Fruit fly (Drosophila melanogaster) whole organism, pupa: ENCODE data around the gene shep.

ENCODE experiments used
- CG10348 ChIP-seq: fragments of 200-800 bp; sonication (Bioruptor generic); IDR thresholded peaks from 2 replicates; pipeline ENCODE4 v1.3.6; 2022; ENCODE audit warnings: missing biosample characterization, missing genetic modification characterization
- CG12605 ChIP-seq: fragments of 200-800 bp; sonication (Bioruptor generic); IDR thresholded peaks from 2 replicates; pipeline ENCODE4 v1.3.6; 2022; ENCODE audit warnings: missing biosample characterization, missing genetic modification characterization
- CG13204 ChIP-seq: fragments of 200-800 bp; sonication (Bioruptor generic); optimal IDR thresholded peaks from 2 replicates; lab custom pipeline; 2018; ENCODE audit warnings: missing biosample characterization, mild to moderate bottlenecking, missing genetic modification characterization, moderate library complexity
- CG14655 ChIP-seq: fragments of 200-800 bp; sonication (Bioruptor generic); optimal IDR thresholded peaks from 3 replicates; lab custom pipeline; 2017; ENCODE audit warnings: mild to moderate bottlenecking, missing biosample characterization, missing genetic modification reagents, missing genetic modification characterization
- CG15710 ChIP-seq: fragments of 200-800 bp; sonication (Bioruptor generic); optimal IDR thresholded peaks from 2 replicates; lab custom pipeline; 2018; ENCODE audit warnings: missing biosample characterization, mild to moderate bottlenecking, missing genetic modification characterization, moderate library complexity
- CG17806 ChIP-seq: fragments of 200-800 bp; sonication (Bioruptor generic); optimal IDR thresholded peaks from 2 replicates; lab custom pipeline; 2018; ENCODE audit warnings: missing biosample characterization, mild to moderate bottlenecking, missing genetic modification characterization, moderate library complexity
- CG32121 ChIP-seq: fragments of 200-800 bp; sonication (Bioruptor generic); IDR thresholded peaks from 2 replicates; pipeline ENCODE4 v1.3.6; 2022; ENCODE audit warnings: missing biosample characterization, missing genetic modification characterization
- CG34367 ChIP-seq: fragments of 200-800 bp; sonication (Bioruptor generic); optimal IDR thresholded peaks from 2 replicates; lab custom pipeline; 2018; ENCODE audit warnings: missing biosample characterization, mild to moderate bottlenecking, missing genetic modification characterization
- CG4496 ChIP-seq: fragments of 200-800 bp; sonication (Bioruptor generic); IDR thresholded peaks from 3 replicates; pipeline ENCODE4 v1.3.6; 2022; ENCODE audit warnings: missing biosample characterization, missing genetic modification characterization
- CG8159 ChIP-seq: fragments of 200-800 bp; sonication (Bioruptor generic); optimal IDR thresholded peaks from 3 replicates; lab custom pipeline; 2018; ENCODE audit warnings: missing biosample characterization, mild to moderate bottlenecking, missing genetic modification characterization, moderate library complexity
- CG8301 ChIP-seq: fragments of 200-800 bp; sonication (Bioruptor generic); optimal IDR thresholded peaks from 2 replicates; lab custom pipeline; 2018; ENCODE audit warnings: missing biosample characterization, mild to moderate bottlenecking, missing genetic modification characterization
- CG9948 ChIP-seq: fragments of 200-800 bp; sonication (Bioruptor generic); optimal IDR thresholded peaks from 2 replicates; lab custom pipeline; 2018; ENCODE audit warnings: missing biosample characterization, mild to moderate bottlenecking, missing genetic modification characterization, moderate library complexity
- D1 ChIP-seq: fragments of 200-800 bp; sonication (Bioruptor generic); optimal IDR thresholded peaks from 2 replicates; lab custom pipeline; 2018; ENCODE audit warnings: missing biosample characterization, mild to moderate bottlenecking, missing genetic modification characterization, moderate library complexity
- EcR ChIP-seq: fragments of 200-800 bp; sonication (Bioruptor generic); optimal IDR thresholded peaks from 3 replicates; lab custom pipeline; 2019; ENCODE audit warnings: missing biosample characterization, missing genetic modification characterization, mild to moderate bottlenecking, moderate library complexity, missing genetic modification reagents
- Ets98B ChIP-seq: fragments of 200-800 bp; sonication (Bioruptor generic); IDR thresholded peaks from 2 replicates; pipeline ENCODE4 v1.3.6; 2022; ENCODE audit warnings: missing biosample characterization, missing genetic modification characterization
- Pif1A ChIP-seq: fragments of 200-800 bp; sonication (Bioruptor generic); optimal IDR thresholded peaks from 3 replicates; lab custom pipeline; 2016; ENCODE audit warnings: missing biosample characterization, missing genetic modification characterization
- Pif1B ChIP-seq: fragments of 200-800 bp; sonication (Bioruptor generic); optimal IDR thresholded peaks from 3 replicates; lab custom pipeline; 2016; ENCODE audit warnings: missing biosample characterization, missing genetic modification characterization
- Snoo ChIP-seq: fragments of 200-800 bp; sonication (Bioruptor generic); optimal IDR thresholded peaks from 3 replicates; lab custom pipeline; 2017; ENCODE audit warnings: missing biosample characterization, mild to moderate bottlenecking, missing genetic modification characterization, inconsistent platforms
- fd96Ca ChIP-seq: fragments of 200-800 bp; sonication (Bioruptor generic); IDR thresholded peaks from 3 replicates; pipeline ENCODE4 v1.3.6; 2022; ENCODE audit warnings: missing biosample characterization, missing genetic modification characterization
- gl ChIP-seq: fragments of 200-800 bp; sonication (Bioruptor generic); optimal IDR thresholded peaks from 2 replicates; lab custom pipeline; 2018; ENCODE audit warnings: missing biosample characterization, mild to moderate bottlenecking, missing genetic modification characterization
- rn ChIP-seq: fragments of 200-800 bp; sonication (Bioruptor generic); IDR thresholded peaks from 2 replicates; pipeline ENCODE4 v1.3.6; 2022; ENCODE audit warnings: missing biosample characterization, missing genetic modification characterization

The shep gene

dm6 chr3L:5182994-5183566 is 94.7 kb downstream of the shep start:
- TF ChIP-seq CG17806 (tag; lab: Kevin White, UChicago) (peak; percentile 13), CG15710 (tag; lab: Kevin White, UChicago) (peak; percentile 20), EcR (GFP tag; lab: Kevin White, UChicago) (peak; percentile 47), CG14655 (GFP tag; lab: Kevin White, UChicago) (no peak), CG8301 (tag; lab: Kevin White, UChicago) (peak; percentile 18), CG13204 (GFP tag; lab: Kevin White, UChicago) (no peak), CG4496 (GFP tag; lab: Robert Waterston, UW) (no peak), Pif1B (no peak), fd96Ca (GFP tag; lab: Robert Waterston, UW) (no peak), CG12605 (GFP tag; lab: Robert Waterston, UW) (no peak), Pif1A (GFP tag; lab: Kevin White, UChicago) (peak; percentile 18), CG34367 (peak; percentile 1), Snoo (tag; lab: Kevin White, UChicago) (peak; percentile 49), CG32121 (GFP tag; lab: Robert Waterston, UW) (no peak), CG10348 (GFP tag; lab: Robert Waterston, UW) (no peak), CG8159 (tag; lab: Kevin White, UChicago) (peak; percentile 40), rn (GFP tag; lab: Robert Waterston, UW) (no peak)

- TF ChIP-seq CG8301 (tag; lab: Kevin White, UChicago), result peak; percentile 16
- TF ChIP-seq CG4496 (GFP tag; lab: Robert Waterston, UW), result peak; percentile 40; the same call in 1 of the 3 replicates
- no peak for TF ChIP-seq Pif1B
- no peak for TF ChIP-seq CG34367
- TF ChIP-seq Ets98B (GFP tag; lab: Robert Waterston, UW), result no peak
- TF ChIP-seq CG12605 (GFP tag; lab: Robert Waterston, UW), result no peak
- TF ChIP-seq Snoo (tag; lab: Kevin White, UChicago), result peak; percentile 11
- peak; percentile 17 for TF ChIP-seq CG9948 (tag; lab: Kevin White, UChicago)
- peak; percentile 30 for TF ChIP-seq Pif1A (GFP tag; lab: Kevin White, UChicago)
- TF ChIP-seq fd96Ca (GFP tag; lab: Robert Waterston, UW), result no peak
- TF ChIP-seq CG8159 (tag; lab: Kevin White, UChicago), result peak; percentile 52
- TF ChIP-seq CG17806 (tag; lab: Kevin White, UChicago), result peak; percentile 28
- TF ChIP-seq D1 (tag; lab: Kevin White, UChicago), result no peak
- TF ChIP-seq CG14655 (GFP tag; lab: Kevin White, UChicago), result peak; percentile 18
- TF ChIP-seq EcR (GFP tag; lab: Kevin White, UChicago), result no peak
- TF ChIP-seq gl (tag; lab: Kevin White, UChicago), result no peak
- TF ChIP-seq CG13204 (GFP tag; lab: Kevin White, UChicago), result no peak
- no peak for TF ChIP-seq CG10348 (GFP tag; lab: Robert Waterston, UW)
- TF ChIP-seq CG15710 (tag; lab: Kevin White, UChicago), result peak; percentile 21
- no peak for TF ChIP-seq rn (GFP tag; lab: Robert Waterston, UW)
- TF ChIP-seq, all 21 proteins: peak for 9
These were observed 95.3 kb downstream of the shep start for dm6 chr3L:5182255-5182993.

- TF ChIP-seq CG8301 (tag; lab: Kevin White, UChicago), result no peak
- no peak for TF ChIP-seq CG17806 (tag; lab: Kevin White, UChicago)
- no peak for TF ChIP-seq gl (tag; lab: Kevin White, UChicago)
- TF ChIP-seq CG4496 (GFP tag; lab: Robert Waterston, UW), result no peak
- no peak for TF ChIP-seq Snoo (tag; lab: Kevin White, UChicago)
- no peak for TF ChIP-seq Pif1A (GFP tag; lab: Kevin White, UChicago)
- no peak for TF ChIP-seq fd96Ca (GFP tag; lab: Robert Waterston, UW)
- no peak for TF ChIP-seq Ets98B (GFP tag; lab: Robert Waterston, UW)
- no peak for TF ChIP-seq CG12605 (GFP tag; lab: Robert Waterston, UW)
- TF ChIP-seq CG8159 (tag; lab: Kevin White, UChicago), result no peak
- TF ChIP-seq EcR (GFP tag; lab: Kevin White, UChicago), result no peak
- no peak for TF ChIP-seq CG34367
- no peak for TF ChIP-seq CG15710 (tag; lab: Kevin White, UChicago)
- TF ChIP-seq CG13204 (GFP tag; lab: Kevin White, UChicago), result no peak
- no peak for TF ChIP-seq Pif1B
- no peak for TF ChIP-seq CG9948 (tag; lab: Kevin White, UChicago)
- no peak for TF ChIP-seq D1 (tag; lab: Kevin White, UChicago)
These were observed 96.7 kb downstream of the shep start for dm6 chr3L:5180968-5181612.

dm6 chr3L:5180179-5180578 is 97.6 kb downstream of the shep start:
- no peak for TF ChIP-seq CG32121 (GFP tag; lab: Robert Waterston, UW)
- no peak for TF ChIP-seq CG13204 (GFP tag; lab: Kevin White, UChicago)
- TF ChIP-seq CG8301 (tag; lab: Kevin White, UChicago), result no peak
- TF ChIP-seq CG17806 (tag; lab: Kevin White, UChicago), result no peak
- TF ChIP-seq CG4496 (GFP tag; lab: Robert Waterston, UW), result no peak
- TF ChIP-seq rn (GFP tag; lab: Robert Waterston, UW), result no peak
- TF ChIP-seq Pif1A (GFP tag; lab: Kevin White, UChicago), result no peak
- no peak for TF ChIP-seq fd96Ca (GFP tag; lab: Robert Waterston, UW)
- no peak for TF ChIP-seq CG8159 (tag; lab: Kevin White, UChicago)
- TF ChIP-seq gl (tag; lab: Kevin White, UChicago), result no peak
- no peak for TF ChIP-seq CG34367
- TF ChIP-seq Snoo (tag; lab: Kevin White, UChicago), result no peak
- TF ChIP-seq CG15710 (tag; lab: Kevin White, UChicago), result no peak
- no peak for TF ChIP-seq CG14655 (GFP tag; lab: Kevin White, UChicago)
- TF ChIP-seq Ets98B (GFP tag; lab: Robert Waterston, UW), result no peak
- TF ChIP-seq CG12605 (GFP tag; lab: Robert Waterston, UW), result no peak
- no peak for TF ChIP-seq Pif1B
- TF ChIP-seq D1 (tag; lab: Kevin White, UChicago), result no peak
